Worm (Caenorhabditis elegans) whole organism, late embryonic: ENCODE data around the gene T19C4.1.

ENCODE experiments used
- hlh-30 ChIP-seq: sonication (generic microtip); optimal IDR thresholded peaks from 2 replicates; lab custom pipeline; 2017; ENCODE audit warnings: antibody characterized with exemption, missing genetic modification characterization, missing compliant biosample characterization; ENCODE audit not compliant: insufficient read depth
- hlh-8 ChIP-seq: sonication (generic microtip); optimal IDR thresholded peaks from 2 replicates; lab custom pipeline; 2016; ENCODE audit warnings: missing genotype, missing genetic modification characterization, missing compliant biosample characterization
- nhr-11 ChIP-seq: fragments of 150-350 bp; optimal IDR thresholded peaks from 2 replicates; lab custom pipeline; 2014; ENCODE audit warnings: missing biosample characterization, missing genetic modification characterization
- unc-42 ChIP-seq: sonication (generic microtip); optimal IDR thresholded peaks from 2 replicates; lab custom pipeline; 2016; ENCODE audit warnings: missing genotype, missing genetic modification characterization, missing compliant biosample characterization
- unc-55 ChIP-seq: sonication (generic microtip); optimal IDR thresholded peaks from 2 replicates; lab custom pipeline; 2017; ENCODE audit warnings: missing biosample characterization, missing genetic modification reagents, missing genetic modification characterization

- TF ChIP-seq nhr-11 (tag; lab: Kevin White, UChicago) (no peak), hlh-8 (tag; lab: Kevin White, UChicago) (no peak), unc-55 (GFP tag; lab: Kevin White, UChicago) (no peak), unc-42 (tag; lab: Kevin White, UChicago) (no peak), hlh-30 (tag; lab: Kevin White, UChicago) (no peak)
Measured at ce11 chrV:11170564-11171329, 21.2 kb downstream of the T19C4.1 start.
